Fruit fly (Drosophila melanogaster): ENCODE measurements around the gene Acsf3.

Acsf3 gene

DNA sequence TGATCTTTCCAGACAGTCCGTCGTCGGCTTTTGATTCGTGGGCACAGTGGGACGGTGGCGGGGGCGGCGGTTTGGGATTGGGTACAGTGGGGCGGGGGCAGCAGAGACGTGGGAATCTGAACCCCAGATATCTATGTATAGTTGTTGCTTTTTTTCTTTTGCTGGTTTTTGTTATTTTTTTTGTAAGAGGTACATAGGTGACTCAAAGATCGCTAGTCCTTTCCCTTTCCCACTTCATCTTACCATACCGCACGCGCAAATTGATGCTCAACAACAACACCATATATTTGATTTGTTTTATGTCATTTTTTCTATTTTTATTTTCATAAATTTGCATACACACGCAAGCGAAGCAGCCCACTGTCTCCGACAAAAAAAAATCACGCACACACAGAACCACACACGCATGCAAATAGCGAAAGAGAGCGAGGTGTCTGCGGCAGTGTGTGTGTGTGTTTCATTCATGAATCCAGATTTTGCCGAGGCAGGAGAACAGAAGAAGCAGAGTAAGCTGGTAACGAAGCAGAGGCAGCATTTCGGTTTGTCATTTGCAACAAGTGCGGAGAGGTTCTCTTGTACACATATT is 23.0 kb upstream of the Acsf3 start (continued):
- peak; percentile 22 for TF ChIP-seq Camta (GFP tag; optimal IDR thresholded peaks at IDR 0.05)
- no peak for TF ChIP-seq lilli (GFP tag; optimal IDR thresholded peaks at IDR 0.05)
- TF ChIP-seq CG2678 (tag; optimal IDR thresholded peaks at IDR 0.05): peak; percentile 67
- peak; percentile 32; the same call in 1 of the 2 replicates for TF ChIP-seq onecut (GFP tag; IDR thresholded peaks at IDR 0.05)
- TF ChIP-seq CG10979 (tag; optimal IDR thresholded peaks at IDR 0.05): peak; percentile 65
- TF ChIP-seq CG3281 (GFP tag; optimal IDR thresholded peaks at IDR 0.05): peak; percentile 34
- peak; percentile 56 for TF ChIP-seq CG15479 (GFP tag; optimal IDR thresholded peaks at IDR 0.05)
- peak; percentile 42; the same call in 1 of the 2 replicates for TF ChIP-seq CG14014 (GFP tag; IDR thresholded peaks at IDR 0.05)
- TF ChIP-seq Lim3 (GFP tag; IDR thresholded peaks at IDR 0.05): 0 out of 2 replicates have a peak, but pooled peaks have one; percentile 7
- TF ChIP-seq Xbp1 (GFP tag; optimal IDR thresholded peaks at IDR 0.05): peak; percentile 52
- TF ChIP-seq vvl (GFP tag; IDR thresholded peaks at IDR 0.05): peak; percentile 79
- TF ChIP-seq CG8388 (GFP tag; optimal IDR thresholded peaks at IDR 0.05): peak; percentile 39
- peak; percentile 44 for TF ChIP-seq pnt (GFP tag; optimal IDR thresholded peaks at IDR 0.05)
- TF ChIP-seq zen (tag; optimal IDR thresholded peaks at IDR 0.05): peak; percentile 13
- TF ChIP-seq stwl (tag; optimal IDR thresholded peaks at IDR 0.05): no peak
- 0 out of 3 replicates have a peak, but pooled peaks have one; percentile 24 for TF ChIP-seq ci (GFP tag; IDR thresholded peaks at IDR 0.05)
- peak; percentile 64 for TF ChIP-seq grau (tag; optimal IDR thresholded peaks at IDR 0.05)
- TF ChIP-seq nerfin-1 (tag; optimal IDR thresholded peaks at IDR 0.05): peak; percentile 43
- TF ChIP-seq CG2116 (GFP tag; optimal IDR thresholded peaks at IDR 0.05): peak; percentile 22
- TF ChIP-seq ab (GFP tag; optimal IDR thresholded peaks at IDR 0.05): no peak
- TF ChIP-seq CG6854 (GFP tag; optimal IDR thresholded peaks at IDR 0.05): peak; percentile 4
- no peak for TF ChIP-seq CG17912 (GFP tag; optimal IDR thresholded peaks at IDR 0.05)
- TF ChIP-seq CG4328 (GFP tag; optimal IDR thresholded peaks at IDR 0.05): no peak
- peak; percentile 68 for TF ChIP-seq CG30403 (GFP tag; optimal IDR thresholded peaks at IDR 0.05)
- peak; percentile 30 for TF ChIP-seq Hr3 (GFP tag; optimal IDR thresholded peaks at IDR 0.05)
- peak; percentile 16 for TF ChIP-seq CG8359 (GFP tag; optimal IDR thresholded peaks at IDR 0.05; ENCODE audit: borderline replicate concordance)
- TF ChIP-seq lmd (GFP tag; IDR thresholded peaks at IDR 0.05): peak; percentile 51
- TF ChIP-seq CG12659 (GFP tag; optimal IDR thresholded peaks at IDR 0.05): peak; percentile 27
- peak; percentile 2 for TF ChIP-seq org-1 (GFP tag; optimal IDR thresholded peaks at IDR 0.05)
- TF ChIP-seq crol (GFP tag; IDR thresholded peaks at IDR 0.05): peak; percentile 83
- peak; percentile 52 for TF ChIP-seq slbo (GFP tag; IDR thresholded peaks at IDR 0.05)
- TF ChIP-seq nerfin-2 (GFP tag; IDR thresholded peaks at IDR 0.05; ENCODE audit: partially characterized antibody): no peak
- no peak for TF ChIP-seq aop (GFP tag; IDR thresholded peaks at IDR 0.05)
- TF ChIP-seq CG3847 (GFP tag; IDR thresholded peaks at IDR 0.05): 0 out of 2 replicates have a peak, but pooled peaks have one; percentile 27
- TF ChIP-seq CG7987 (GFP tag; optimal IDR thresholded peaks at IDR 0.05): peak; percentile 23
- peak in 1 of 3 experiments; percentile 57 for TF ChIP-seq lola (GFP tag; optimal IDR thresholded peaks at IDR 0.05)
- peak; percentile 40; the same call in 1 of the 2 replicates for TF ChIP-seq CG32532 (GFP tag; IDR thresholded peaks at IDR 0.05)
- peak; percentile 48; the same call in 2 of the 3 replicates for TF ChIP-seq tgo (GFP tag; IDR thresholded peaks at IDR 0.05)
- TF ChIP-seq CG6791 (GFP tag; IDR thresholded peaks at IDR 0.05; ENCODE audit: partially characterized antibody): no peak
- TF ChIP-seq CrebB (tag; optimal IDR thresholded peaks at IDR 0.05): no peak
- peak; percentile 42 for TF ChIP-seq CG17385 (GFP tag; optimal IDR thresholded peaks at IDR 0.05)
- TF ChIP-seq zfh1 (GFP tag; IDR thresholded peaks at IDR 0.05): 0 out of 3 replicates have a peak, but pooled peaks have one; percentile 28
- peak; percentile 71 to 89 for TF ChIP-seq bsh (GFP tag; optimal IDR thresholded peaks at IDR 0.05)
- TF ChIP-seq Asciz (GFP tag; optimal IDR thresholded peaks at IDR 0.05): peak; percentile 13
- peak; percentile 20 for TF ChIP-seq dm (GFP tag; optimal IDR thresholded peaks at IDR 0.05)
- peak; percentile 46 for TF ChIP-seq slp2 (GFP tag; optimal IDR thresholded peaks at IDR 0.05)
- TF ChIP-seq CG1529 (GFP tag; optimal IDR thresholded peaks at IDR 0.05): peak; percentile 56
- TF ChIP-seq croc (GFP tag; conservative IDR thresholded peaks at IDR 0.05): peak; percentile 52
- peak; percentile 55 for TF ChIP-seq ap (GFP tag; IDR thresholded peaks at IDR 0.05)
